Worm (Caenorhabditis elegans): ENCODE measurements around the gene F48F7.3.

ce11 chrX:13968292-13968691 lies 5.0 kb downstream of the F48F7.3 start, which contains the start of gene pqn-39:
- TF ChIP-seq him-1 (tag; optimal IDR thresholded peaks at IDR 0.05) (no peak), W03F9.2 (tag; optimal IDR thresholded peaks at IDR 0.05) (no peak)

Measured in whole organism, L4/young adult.